Worm (Caenorhabditis elegans) whole organism, early embryonic: ENCODE measurements around the gene Y50E8A.5.

Source experiments
- B0310.2 ChIP-seq: sonication (generic microtip); optimal IDR thresholded peaks from 2 replicates; lab custom pipeline; 2016; ENCODE audit warnings: mild to moderate bottlenecking, missing genetic modification characterization, missing compliant biosample characterization
- aly-1 ChIP-seq: sonication (generic microtip); optimal IDR thresholded peaks from 2 replicates; lab custom pipeline; 2016; ENCODE audit warnings: missing genetic modification characterization, missing compliant biosample characterization
- ama-1 ChIP-seq: fragments of 150-350 bp; optimal IDR thresholded peaks from 2 replicates; lab custom pipeline; 2014
- ceh-13 ChIP-seq: fragments of 200-800 bp; sonication (Bioruptor generic); optimal IDR thresholded peaks from 2 replicates; lab custom pipeline; 2018; ENCODE audit warnings: mild to moderate bottlenecking, missing genetic modification characterization, missing compliant biosample characterization
- ceh-36 ChIP-seq: sonication (generic microtip); optimal IDR thresholded peaks from 2 replicates; lab custom pipeline; 2016; ENCODE audit warnings: missing genetic modification characterization, inconsistent platforms, missing compliant biosample characterization
- flt-1 ChIP-seq: fragments of 200-800 bp; sonication (Bioruptor generic); IDR thresholded peaks from 2 replicates; pipeline ENCODE4 v1.3.6; 2022; ENCODE audit warnings: missing genetic modification characterization, missing compliant biosample characterization
- hmbx-1 ChIP-seq: sonication (generic microtip); optimal IDR thresholded peaks from 2 replicates; lab custom pipeline; 2016; ENCODE audit warnings: mild to moderate bottlenecking, missing genetic modification characterization, missing compliant biosample characterization
- pes-1 ChIP-seq: fragments of 200-800 bp; sonication (Bioruptor generic); IDR thresholded peaks from 2 replicates; pipeline ENCODE4 v1.3.6; 2022; ENCODE audit warnings: missing genetic modification reagents, missing genetic modification characterization, missing compliant biosample characterization
- scrt-1 ChIP-seq: fragments of 200-800 bp; sonication (Bioruptor generic); IDR thresholded peaks from 2 replicates; pipeline ENCODE4 v1.3.6; 2022; ENCODE audit warnings: missing genetic modification characterization, missing compliant biosample characterization
- sea-1 ChIP-seq: fragments of 200-800 bp; sonication (Bioruptor generic); conservative IDR thresholded peaks from 2 replicates; pipeline ENCODE4 v1.3.6; 2022; ENCODE audit warnings: missing genetic modification characterization, missing compliant biosample characterization
- tra-4 ChIP-seq: sonication (generic microtip); optimal IDR thresholded peaks from 2 replicates; lab custom pipeline; 2017; ENCODE audit warnings: missing genetic modification characterization, missing compliant biosample characterization

DNA sequence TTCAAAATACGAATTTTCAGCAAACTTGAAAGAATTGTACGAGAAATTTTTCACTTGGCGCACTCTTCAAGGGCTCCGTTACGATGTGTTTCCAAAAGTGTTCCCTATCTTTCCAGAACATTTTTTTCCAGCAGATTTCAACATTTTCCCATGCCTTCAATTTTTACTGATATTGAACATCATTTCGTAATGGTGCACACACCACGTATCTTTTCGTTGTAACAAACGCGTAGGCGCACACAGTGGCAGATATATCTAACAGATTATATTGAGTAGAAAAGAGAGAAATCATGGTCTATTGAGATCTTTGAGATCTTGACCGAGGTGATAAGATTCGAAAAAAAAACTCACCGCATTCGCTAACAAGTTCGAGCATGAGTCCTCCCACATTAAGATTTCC is 41.0 kb downstream of the Y50E8A.5 start:
- no peak for TF ChIP-seq aly-1
- TF ChIP-seq B0310.2 (tag; lab: Kevin White, UChicago) = no peak
- no peak for TF ChIP-seq ceh-36 (tag; lab: Kevin White, UChicago)
- TF ChIP-seq flt-1 = no peak
- no peak for TF ChIP-seq ceh-13 (GFP tag; lab: Kevin White, UChicago)
- TF ChIP-seq hmbx-1 = no peak
- no peak for TF ChIP-seq ama-1 (lab: Kevin White, UChicago)
- TF ChIP-seq sea-1 (GFP tag; lab: Robert Waterston, UW) = no peak
- TF ChIP-seq tra-4 (tag; lab: Kevin White, UChicago) = no peak
- no peak for TF ChIP-seq pes-1
- TF ChIP-seq scrt-1 = no peak
